Worm (Caenorhabditis elegans) whole organism, L4 larva: ENCODE measurements around the gene cyp-25A3.

ENCODE experiments used
- D1046.2 ChIP-seq: fragments of 200-800 bp; sonication (Bioruptor generic); IDR thresholded peaks from 2 replicates; pipeline ENCODE4 v1.3.6; 2022; ENCODE audit warnings: missing genetic modification characterization, missing compliant biosample characterization
- F10B5.3 ChIP-seq: sonication (generic microtip); optimal IDR thresholded peaks from 2 replicates; lab custom pipeline; 2016; ENCODE audit warnings: mild to moderate bottlenecking, missing genetic modification characterization, missing compliant biosample characterization
- F26F4.8 ChIP-seq: fragments of 200-800 bp; sonication (Bioruptor generic); conservative IDR thresholded peaks from 2 replicates; pipeline ENCODE4 v1.3.6; 2022; ENCODE audit warnings: missing genetic modification characterization, missing compliant biosample characterization
- F37D6.2 ChIP-seq: sonication (generic microtip); optimal IDR thresholded peaks from 2 replicates; lab custom pipeline; 2016; ENCODE audit warnings: mild to moderate bottlenecking, missing genetic modification characterization, missing compliant biosample characterization
- F44E2.7 ChIP-seq: fragments of 200-800 bp; sonication (Bioruptor generic); IDR thresholded peaks from 2 replicates; pipeline ENCODE4 v2.1.2; 2022; ENCODE audit warnings: missing genetic modification characterization, missing compliant biosample characterization
- F49E8.2 ChIP-seq: sonication (generic microtip); optimal IDR thresholded peaks from 2 replicates; lab custom pipeline; 2016; ENCODE audit warnings: missing compliant biosample characterization, mild to moderate bottlenecking, missing genetic modification characterization, borderline replicate concordance
- T20F7.1 ChIP-seq: fragments of 200-800 bp; sonication (Bioruptor generic); optimal IDR thresholded peaks from 2 replicates; lab custom pipeline; 2018; ENCODE audit warnings: mild to moderate bottlenecking, missing genetic modification characterization, missing compliant biosample characterization
- T26A8.4 ChIP-seq: fragments of 200-800 bp; sonication (Bioruptor generic); IDR thresholded peaks from 2 replicates; pipeline ENCODE4 v1.3.6; 2022; ENCODE audit warnings: missing genetic modification characterization, missing compliant biosample characterization
- Y105C5A.15 ChIP-seq: fragments of 200-800 bp; sonication (Bioruptor generic); IDR thresholded peaks from 2 replicates; pipeline ENCODE4 v1.3.6; 2022; ENCODE audit warnings: missing genetic modification characterization, missing compliant biosample characterization
- aly-2 ChIP-seq: sonication (generic microtip); optimal IDR thresholded peaks from 2 replicates; lab custom pipeline; 2018; ENCODE audit warnings: missing biosample characterization, missing genetic modification characterization
- ama-1 ChIP-seq: fragments of 150-350 bp; optimal IDR thresholded peaks from 2 replicates; lab custom pipeline; 2014; ENCODE audit warnings: inconsistent platforms, mixed read lengths
- arid-1 ChIP-seq: fragments of 200-800 bp; sonication (Bioruptor generic); conservative IDR thresholded peaks from 2 replicates; pipeline ENCODE4 v1.3.6; 2022; ENCODE audit warnings: missing genetic modification reagents, missing genetic modification characterization, missing compliant biosample characterization
- attf-4 ChIP-seq: sonication (generic microtip); optimal IDR thresholded peaks from 3 replicates; lab custom pipeline; 2017; ENCODE audit warnings: missing biosample characterization, missing genetic modification characterization
- ceh-32 ChIP-seq: sonication (generic microtip); optimal IDR thresholded peaks from 2 replicates; lab custom pipeline; 2016; ENCODE audit warnings: mild to moderate bottlenecking, missing genetic modification characterization, missing compliant biosample characterization; ENCODE audit not compliant: poor library complexity
- ceh-62 ChIP-seq: sonication (generic microtip); optimal IDR thresholded peaks from 2 replicates; lab custom pipeline; 2017; ENCODE audit warnings: missing biosample characterization, missing genetic modification characterization
- ces-1 ChIP-seq: fragments of 150-350 bp; sonication (generic microtip); optimal IDR thresholded peaks from 4 replicates; lab custom pipeline; 2014; ENCODE audit warnings: missing biosample characterization, missing genetic modification reagents, missing genetic modification characterization
- cey-2 ChIP-seq: sonication (generic microtip); optimal IDR thresholded peaks from 3 replicates; lab custom pipeline; 2017; ENCODE audit warnings: missing genetic modification characterization, mild to moderate bottlenecking, missing compliant biosample characterization, antibody characterized with exemption, borderline replicate concordance; ENCODE audit not compliant: insufficient read depth
- daf-8 ChIP-seq: fragments of 200-800 bp; sonication (Bioruptor generic); IDR thresholded peaks from 2 replicates; pipeline ENCODE4 v1.3.6; 2022; ENCODE audit warnings: missing genetic modification characterization, missing compliant biosample characterization
- dmd-8 ChIP-seq: fragments of 200-800 bp; sonication (Bioruptor generic); IDR thresholded peaks from 2 replicates; pipeline ENCODE4 v1.3.6; 2022; ENCODE audit warnings: missing genetic modification characterization, missing compliant biosample characterization
- dmd-9 ChIP-seq: fragments of 200-800 bp; sonication (Bioruptor generic); IDR thresholded peaks from 2 replicates; pipeline ENCODE4 v1.3.6; 2022; ENCODE audit warnings: missing genetic modification reagents, missing genetic modification characterization, missing compliant biosample characterization
- duxl-1 ChIP-seq: sonication (generic microtip); optimal IDR thresholded peaks from 2 replicates; lab custom pipeline; 2016; ENCODE audit warnings: mild to moderate bottlenecking, missing genetic modification characterization, moderate library complexity, missing compliant biosample characterization; ENCODE audit not compliant: poor library complexity
- fkh-10 ChIP-seq: fragments of 150-350 bp; optimal IDR thresholded peaks from 2 replicates; lab custom pipeline; 2014; ENCODE audit warnings: missing biosample characterization, missing genetic modification reagents, missing genetic modification characterization
- fos-1 ChIP-seq: fragments of 150-350 bp; optimal IDR thresholded peaks from 2 replicates; lab custom pipeline; 2014; ENCODE audit warnings: missing biosample characterization, missing genetic modification characterization
- gei-8 ChIP-seq: fragments of 200-800 bp; sonication (Bioruptor generic); optimal IDR thresholded peaks from 2 replicates; lab custom pipeline; 2018; ENCODE audit warnings: mild to moderate bottlenecking, missing genetic modification characterization, missing compliant biosample characterization
- hif-1 ChIP-seq, 2 experiments: sonication (generic microtip); optimal IDR thresholded peaks; 2 replicates each; lab custom pipeline; 2016 to 2017; ENCODE audit warnings: missing compliant biosample characterization in 2 of 2, missing genetic modification characterization in 2 of 2, missing genetic modification reagents in 2 of 2, missing genotype in 2 of 2, mild to moderate bottlenecking in 1 of 2
- lin-15B ChIP-seq: fragments of 150-350 bp; sonication (generic microtip); optimal IDR thresholded peaks from 3 replicates; lab custom pipeline; 2014; ENCODE audit warnings: missing biosample characterization, missing genetic modification characterization
- lin-29 ChIP-seq: fragments of 200-800 bp; sonication (Bioruptor generic); IDR thresholded peaks from 2 replicates; pipeline ENCODE4 v1.3.6; 2022; ENCODE audit warnings: missing genetic modification reagents, missing genetic modification characterization, missing compliant biosample characterization
- lin-38 ChIP-seq: fragments of 200-800 bp; sonication (Bioruptor generic); IDR thresholded peaks from 2 replicates; pipeline ENCODE4 v1.3.6; 2022; ENCODE audit warnings: missing genetic modification reagents, missing genetic modification characterization, missing compliant biosample characterization
- lin-39 ChIP-seq: fragments of 150-350 bp; optimal IDR thresholded peaks from 2 replicates; lab custom pipeline; 2014; ENCODE audit warnings: missing biosample characterization, missing genetic modification reagents, missing genetic modification characterization
- madf-5 ChIP-seq, 2 experiments: fragments of 200-800 bp; sonication (Bioruptor generic); IDR thresholded peaks; 2 replicates each; pipeline ENCODE4 v1.3.6; 2022; ENCODE audit warnings: missing compliant biosample characterization in 2 of 2, missing genetic modification characterization in 2 of 2
- mdl-1 ChIP-seq, 2 experiments: fragments of 150-350 bp in 1 of 2; sonication (generic microtip) in 1 of 2; optimal IDR thresholded peaks; 2 replicates each; lab custom pipeline; 2014 to 2017; ENCODE audit warnings: missing biosample characterization in 2 of 2, missing genetic modification characterization in 2 of 2
- mdt-29 ChIP-seq: fragments of 200-800 bp; sonication (Bioruptor generic); IDR thresholded peaks from 2 replicates; pipeline ENCODE4 v1.3.6; 2022; ENCODE audit warnings: missing genetic modification reagents, missing genetic modification characterization, missing compliant biosample characterization
- mep-1 ChIP-seq: fragments of 150-350 bp; sonication (generic microtip); optimal IDR thresholded peaks from 3 replicates; lab custom pipeline; 2014; ENCODE audit warnings: missing biosample characterization, missing genetic modification characterization
- mes-2 ChIP-seq: sonication (generic microtip); optimal IDR thresholded peaks from 2 replicates; lab custom pipeline; 2016; ENCODE audit warnings: missing genotype, mild to moderate bottlenecking, missing genetic modification characterization, missing compliant biosample characterization; ENCODE audit not compliant: poor library complexity, severe bottlenecking
- nhr-111 ChIP-seq: fragments of 200-800 bp; sonication (Bioruptor generic); optimal IDR thresholded peaks from 2 replicates; lab custom pipeline; 2018; ENCODE audit warnings: mild to moderate bottlenecking, missing genetic modification characterization, missing compliant biosample characterization
- nhr-237 ChIP-seq: sonication (generic microtip); optimal IDR thresholded peaks from 2 replicates; lab custom pipeline; 2017; ENCODE audit warnings: missing biosample characterization, missing genetic modification characterization
- nhr-25 ChIP-seq: sonication (generic microtip); optimal IDR thresholded peaks from 2 replicates; lab custom pipeline; 2017; ENCODE audit warnings: missing genetic modification characterization, mild to moderate bottlenecking, missing compliant biosample characterization, antibody characterized with exemption, moderate library complexity, borderline replicate concordance; ENCODE audit not compliant: insufficient read depth
- nhr-42 ChIP-seq: fragments of 200-800 bp; sonication (Bioruptor generic); IDR thresholded peaks from 2 replicates; pipeline ENCODE4 v1.3.6; 2022; ENCODE audit warnings: missing genetic modification characterization, missing compliant biosample characterization
- nhr-76 ChIP-seq: fragments of 150-350 bp; optimal IDR thresholded peaks from 2 replicates; lab custom pipeline; 2014; ENCODE audit warnings: missing biosample characterization, missing genetic modification characterization
- pqm-1 ChIP-seq: sonication (generic microtip); optimal IDR thresholded peaks from 2 replicates; lab custom pipeline; 2017; ENCODE audit warnings: missing biosample characterization, missing genetic modification characterization
- rbr-2 ChIP-seq: sonication (generic microtip); optimal IDR thresholded peaks from 2 replicates; lab custom pipeline; 2016; ENCODE audit warnings: missing genotype, missing genetic modification characterization, missing compliant biosample characterization
- saeg-2 ChIP-seq: fragments of 200-800 bp; sonication (Bioruptor generic); IDR thresholded peaks from 2 replicates; pipeline ENCODE4 v1.3.6; 2022; ENCODE audit warnings: missing genetic modification reagents, missing genetic modification characterization, missing compliant biosample characterization
- sdz-12 ChIP-seq: fragments of 200-800 bp; sonication (Bioruptor generic); optimal IDR thresholded peaks from 2 replicates; lab custom pipeline; 2018; ENCODE audit warnings: mild to moderate bottlenecking, missing genetic modification characterization, missing compliant biosample characterization
- set-16 ChIP-seq: fragments of 200-800 bp; sonication (Bioruptor generic); IDR thresholded peaks from 2 replicates; pipeline ENCODE4 v1.3.6; 2022; ENCODE audit warnings: missing genetic modification reagents, missing genetic modification characterization, missing compliant biosample characterization
- skn-1 ChIP-seq: fragments of 150-350 bp; optimal IDR thresholded peaks from 2 replicates; lab custom pipeline; 2014; ENCODE audit warnings: missing biosample characterization, missing genetic modification characterization
- snpc-1.2 ChIP-seq: fragments of 200-800 bp; sonication (Bioruptor generic); IDR thresholded peaks from 2 replicates; pipeline ENCODE4 v1.3.6; 2022; ENCODE audit warnings: missing genetic modification reagents, missing genetic modification characterization, missing compliant biosample characterization
- tag-97 ChIP-seq: fragments of 200-800 bp; sonication (Bioruptor generic); IDR thresholded peaks from 2 replicates; pipeline ENCODE4 v1.3.6; 2022; ENCODE audit warnings: missing genetic modification characterization, missing compliant biosample characterization
- unc-39 ChIP-seq: sonication (generic microtip); optimal IDR thresholded peaks from 2 replicates; lab custom pipeline; 2017; ENCODE audit warnings: missing biosample characterization, missing genetic modification characterization
- zag-1 ChIP-seq: fragments of 150-350 bp; optimal IDR thresholded peaks from 2 replicates; lab custom pipeline; 2014; ENCODE audit warnings: missing biosample characterization, missing genetic modification characterization
- zfp-2 ChIP-seq: sonication (generic microtip); optimal IDR thresholded peaks from 2 replicates; lab custom pipeline; 2016; ENCODE audit warnings: mild to moderate bottlenecking, missing genetic modification characterization, missing compliant biosample characterization
- zip-11 ChIP-seq: fragments of 200-800 bp; sonication (Bioruptor generic); IDR thresholded peaks from 2 replicates; pipeline ENCODE4 v1.3.6; 2022; ENCODE audit warnings: missing genetic modification characterization, missing compliant biosample characterization
- ztf-11 ChIP-seq: fragments of 150-350 bp; optimal IDR thresholded peaks from 2 replicates; lab custom pipeline; 2014; ENCODE audit warnings: missing biosample characterization, missing genetic modification characterization
- ztf-7 ChIP-seq: fragments of 150-350 bp; optimal IDR thresholded peaks from 2 replicates; lab custom pipeline; 2014; ENCODE audit warnings: missing biosample characterization, missing genetic modification characterization

cyp-25A3 gene

DNA sequence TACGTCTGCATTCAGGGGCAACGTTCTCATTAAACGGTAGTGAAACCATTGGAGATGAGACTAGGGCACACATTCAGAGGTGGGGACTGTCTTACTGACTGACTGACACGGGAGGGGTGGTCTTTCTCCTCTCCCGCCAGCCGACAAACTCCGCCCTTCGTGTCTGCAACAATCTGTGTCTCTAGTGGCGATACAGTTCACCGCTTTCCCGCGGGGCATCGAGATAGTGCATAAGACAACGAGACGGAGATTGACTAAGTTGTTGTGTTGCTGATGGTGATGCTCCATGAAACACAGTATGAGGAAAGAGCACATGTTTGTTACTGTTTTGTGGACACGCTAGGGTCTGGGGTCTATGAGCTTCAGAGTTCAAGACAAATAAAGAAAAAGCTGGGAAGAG, 33.9 kb upstream of the cyp-25A3 start (continued):
- TF ChIP-seq zag-1 (tag; lab: Kevin White, UChicago) (no peak), duxl-1 (no peak), mdt-29 (no peak), daf-8 (no peak), lin-39 (tag; lab: Kevin White, UChicago) (no peak), nhr-25 (tag; lab: Kevin White, UChicago) (no peak), ceh-62 (tag; lab: Kevin White, UChicago) (no peak), F10B5.3 (no peak), gei-8 (GFP tag; lab: Kevin White, UChicago) (no peak), zip-11 (GFP tag; lab: Robert Waterston, UW) (no peak), tag-97 (GFP tag; lab: Robert Waterston, UW) (no peak), nhr-111 (no peak), ceh-32 (no peak), sdz-12 (GFP tag; lab: Kevin White, UChicago) (no peak), ztf-7 (tag; lab: Kevin White, UChicago) (no peak), nhr-237 (tag; lab: Kevin White, UChicago) (no peak), lin-29 (GFP tag; lab: Robert Waterston, UW) (no peak), set-16 (peak; percentile 35; the same call in 1 of the 2 replicates), rbr-2 (no peak), snpc-1.2 (GFP tag; lab: Robert Waterston, UW) (no peak), mep-1 (tag; lab: Kevin White, UChicago) (no peak), saeg-2 (GFP tag; lab: Robert Waterston, UW) (no peak), pqm-1 (no peak), F49E8.2 (tag; lab: Kevin White, UChicago) (no peak), arid-1 (GFP tag; lab: Robert Waterston, UW) (no peak), unc-39 (no peak), F44E2.7 (GFP tag; lab: Robert Waterston, UW) (no peak), mes-2 (tag; lab: Kevin White, UChicago) (peak; percentile 13), F26F4.8 (GFP tag; lab: Robert Waterston, UW) (no peak), dmd-8 (GFP tag; lab: Robert Waterston, UW) (no peak), fos-1 (tag; lab: Kevin White, UChicago) (no peak), aly-2 (tag; lab: Kevin White, UChicago) (no peak), F37D6.2 (tag; lab: Kevin White, UChicago) (no peak), ces-1 (GFP tag; lab: Kevin White, UChicago) (no peak), nhr-42 (GFP tag; lab: Robert Waterston, UW) (no peak), ztf-11 (tag; lab: Kevin White, UChicago) (no peak), madf-5 (GFP tag; IDR thresholded peaks at IDR 0.05; lab: Robert Waterston, UW) (no peak), dmd-9 (GFP tag; lab: Robert Waterston, UW) (no peak), ama-1 (lab: Kevin White, UChicago) (no peak), T20F7.1 (no peak), Y105C5A.15 (no peak), mdl-1 (tag; optimal IDR thresholded peaks at IDR 0.05; lab: Kevin White, UChicago) (peak in 1 of 2 experiments; percentile 66), lin-38 (no peak), zfp-2 (tag; lab: Kevin White, UChicago) (no peak), skn-1 (no peak), D1046.2 (GFP tag; lab: Robert Waterston, UW) (no peak), hif-1 (tag; optimal IDR thresholded peaks at IDR 0.05; lab: Kevin White, UChicago) (peak in 1 of 2 experiments; percentile 61), lin-15B (tag; lab: Kevin White, UChicago) (no peak), nhr-76 (tag; lab: Kevin White, UChicago) (no peak), cey-2 (tag; lab: Kevin White, UChicago) (no peak), attf-4 (tag; lab: Kevin White, UChicago) (no peak), T26A8.4 (GFP tag; lab: Robert Waterston, UW) (no peak), fkh-10 (GFP tag; lab: Kevin White, UChicago) (no peak)
